1 fruit fly cellular context compared by ENCODE assay signal in genomic region chr3L:12523941-12524340, dm6.
TF ChIP-seq lines count a peak whose summit lies in the region.

Gene ver, plus strand, starts transcription at chr3L:12523987.
Gene Gcn5, minus strand, starts transcription at chr3L:12524014.

TF ChIP-seq in whole organism, embryonic, 481 proteins besides CTCF, POLR2A, EP300 and RAD21 (continued from another document and continues in another):
- TF ChIP-seq CG12942 (GFP tag; optimal IDR thresholded peaks at IDR 0.05; lab: Kevin White, UChicago) (peak; percentile 86), kni (GFP tag; optimal IDR thresholded peaks at IDR 0.05; lab: Kevin White, UChicago) (no peak), CG2712 (tag; optimal IDR thresholded peaks at IDR 0.05; lab: Kevin White, UChicago) (peak; percentile 92), Awh (GFP tag; IDR thresholded peaks at IDR 0.05; lab: Robert Waterston, UW) (peak; percentile 93), CG6175 (GFP tag; IDR thresholded peaks at IDR 0.05; lab: Robert Waterston, UW) (peak; percentile 78), CG10654 (GFP tag; optimal IDR thresholded peaks at IDR 0.05; lab: Kevin White, UChicago) (peak; percentile 85), ATbp (GFP tag; optimal IDR thresholded peaks at IDR 0.05; lab: Kevin White, UChicago) (peak; percentile 85), bbx (GFP tag; IDR thresholded peaks at IDR 0.05; lab: Robert Waterston, UW; ENCODE audit: partially characterized antibody) (0 out of 2 replicates have a peak, but pooled peaks have one; percentile 13), hbn (GFP tag; IDR thresholded peaks at IDR 0.05; lab: Robert Waterston, UW; ENCODE audit: partially characterized antibody) (no peak), zfh2 (GFP tag; optimal IDR thresholded peaks at IDR 0.05; lab: Kevin White, UChicago) (peak; percentile 93), cato (GFP tag; optimal IDR thresholded peaks at IDR 0.05; lab: Kevin White, UChicago; ENCODE audit: borderline replicate concordance) (peak; percentile 84), lab (GFP tag; optimal IDR thresholded peaks at IDR 0.05; lab: Kevin White, UChicago) (peak; percentile 96), dpn (GFP tag; optimal IDR thresholded peaks at IDR 0.05; lab: Kevin White, UChicago) (peak; percentile 85 to 90), cg (GFP tag; optimal IDR thresholded peaks at IDR 0.05; lab: Kevin White, UChicago) (no peak), onecut (GFP tag; IDR thresholded peaks at IDR 0.05; lab: Robert Waterston, UW) (peak; percentile 84), Hey (tag; optimal IDR thresholded peaks at IDR 0.05; lab: Kevin White, UChicago) (peak; percentile 33), ac (GFP tag; optimal IDR thresholded peaks at IDR 0.05; lab: Kevin White, UChicago) (peak; percentile 20), Vsx1 (GFP tag; optimal IDR thresholded peaks at IDR 0.05; lab: Kevin White, UChicago) (no peak), CG5953 (GFP tag; IDR thresholded peaks at IDR 0.05; lab: Robert Waterston, UW) (peak; percentile 88), h (optimal IDR thresholded peaks at IDR 0.05; lab: Kevin White, UChicago) (no peak), en (GFP tag; optimal IDR thresholded peaks at IDR 0.05; lab: Kevin White, UChicago) (peak; percentile 7), B-H2 (GFP tag; optimal IDR thresholded peaks at IDR 0.05; lab: Kevin White, UChicago) (peak; percentile 86), p53 (GFP tag; optimal IDR thresholded peaks at IDR 0.05; lab: Kevin White, UChicago) (peak; percentile 27), CG33213 (GFP tag; optimal IDR thresholded peaks at IDR 0.05; lab: Kevin White, UChicago) (peak; percentile 68), CG13287 (GFP tag; IDR thresholded peaks at IDR 0.05; lab: Robert Waterston, UW; ENCODE audit: partially characterized antibody) (peak; percentile 44; the same call in 1 of the 2 replicates), CG13123 (GFP tag; optimal IDR thresholded peaks at IDR 0.05; lab: Kevin White, UChicago) (peak; percentile 70), lmd (GFP tag; IDR thresholded peaks at IDR 0.05; lab: Robert Waterston, UW) (peak; percentile 95), CG17612 (GFP tag; IDR thresholded peaks at IDR 0.05; lab: Robert Waterston, UW) (peak; percentile 81), bcd (GFP tag; optimal IDR thresholded peaks at IDR 0.05; lab: Kevin White, UChicago) (peak; percentile 92), ara (GFP tag; IDR thresholded peaks at IDR 0.05; lab: Robert Waterston, UW) (peak; percentile 89), CG7271 (tag; optimal IDR thresholded peaks at IDR 0.05; lab: Kevin White, UChicago) (peak; percentile 70), CG7556 (GFP tag; optimal IDR thresholded peaks at IDR 0.05; lab: Kevin White, UChicago) (peak; percentile 89), CHES-1-like (GFP tag; optimal IDR thresholded peaks at IDR 0.05; lab: Kevin White, UChicago) (peak; percentile 64), Optix (GFP tag; IDR thresholded peaks at IDR 0.05; lab: Robert Waterston, UW) (peak; percentile 87), CG18764 (GFP tag; optimal IDR thresholded peaks at IDR 0.05; lab: Kevin White, UChicago) (peak; percentile 78), CG33557 (GFP tag; optimal IDR thresholded peaks at IDR 0.05; lab: Kevin White, UChicago) (peak; percentile 77), dm (GFP tag; optimal IDR thresholded peaks at IDR 0.05; lab: Kevin White, UChicago) (peak; percentile 62), Max (GFP tag; optimal IDR thresholded peaks at IDR 0.05; lab: Kevin White, UChicago) (peak; percentile 90), maf-S (GFP tag; optimal IDR thresholded peaks at IDR 0.05; lab: Kevin White, UChicago) (peak; percentile 81), otp (GFP tag; IDR thresholded peaks at IDR 0.05; lab: Robert Waterston, UW) (peak; percentile 91), Bgb (GFP tag; IDR thresholded peaks at IDR 0.05; lab: Robert Waterston, UW; ENCODE audit: partially characterized antibody) (no peak), CG16863 (GFP tag; optimal IDR thresholded peaks at IDR 0.05; lab: Kevin White, UChicago) (peak; percentile 79), CG10543 (GFP tag; optimal IDR thresholded peaks at IDR 0.05; lab: Kevin White, UChicago) (peak; percentile 81), Dad (GFP tag; optimal IDR thresholded peaks at IDR 0.05; lab: Kevin White, UChicago) (peak; percentile 81), NC2β (GFP tag; optimal IDR thresholded peaks at IDR 0.05; lab: Kevin White, UChicago) (peak; percentile 72), fd3F (GFP tag; optimal IDR thresholded peaks at IDR 0.05; lab: Kevin White, UChicago) (peak; percentile 92), hb (GFP tag; IDR thresholded peaks at IDR 0.05; lab: Robert Waterston, UW; ENCODE audit: partially characterized antibody) (no peak), gcm2 (GFP tag; optimal IDR thresholded peaks at IDR 0.05; lab: Kevin White, UChicago) (peak; percentile 59), Dref (GFP tag; IDR thresholded peaks at IDR 0.05; lab: Robert Waterston, UW) (peak; percentile 26; the same call in 1 of the 2 replicates), CG4617 (GFP tag; optimal IDR thresholded peaks at IDR 0.05; lab: Kevin White, UChicago; ENCODE audit: borderline replicate concordance) (peak; percentile 74), CG6254 (GFP tag; optimal IDR thresholded peaks at IDR 0.05; lab: Kevin White, UChicago) (peak; percentile 83), pros (GFP tag; optimal IDR thresholded peaks at IDR 0.05; lab: Kevin White, UChicago) (no peak), Dip3 (GFP tag; optimal IDR thresholded peaks at IDR 0.05; lab: Kevin White, UChicago) (peak; percentile 89), gsb (GFP tag; IDR thresholded peaks at IDR 0.05; lab: Robert Waterston, UW) (peak; percentile 88), ssp (GFP tag; IDR thresholded peaks at IDR 0.05; lab: Robert Waterston, UW) (peak; percentile 86), danr (GFP tag; IDR thresholded peaks at IDR 0.05; lab: Robert Waterston, UW) (peak; percentile 86), CG17186 (GFP tag; optimal IDR thresholded peaks at IDR 0.05; lab: Kevin White, UChicago) (peak; percentile 78), croc (GFP tag; conservative IDR thresholded peaks at IDR 0.05; lab: Robert Waterston, UW) (peak; percentile 70), CG2875 (GFP tag; optimal IDR thresholded peaks at IDR 0.05; lab: Kevin White, UChicago) (peak; percentile 79), vfl (GFP tag; optimal IDR thresholded peaks at IDR 0.05; lab: Kevin White, UChicago) (peak; percentile 82), Drgx (GFP tag; IDR thresholded peaks at IDR 0.05; lab: Robert Waterston, UW) (peak; percentile 96), CG4282 (GFP tag; optimal IDR thresholded peaks at IDR 0.05; lab: Kevin White, UChicago) (peak; percentile 10), CG11456 (GFP tag; IDR thresholded peaks at IDR 0.05; lab: Robert Waterston, UW) (peak; percentile 93), CG1832 (GFP tag; optimal IDR thresholded peaks at IDR 0.05; lab: Kevin White, UChicago) (no peak), CG14050 (GFP tag; IDR thresholded peaks at IDR 0.05; lab: Robert Waterston, UW) (peak; percentile 93), CG4730 (GFP tag; IDR thresholded peaks at IDR 0.05; lab: Robert Waterston, UW) (peak; percentile 91), CG2129 (GFP tag; IDR thresholded peaks at IDR 0.05; lab: Robert Waterston, UW; ENCODE audit: partially characterized antibody) (no peak), crp (GFP tag; optimal IDR thresholded peaks at IDR 0.05; lab: Kevin White, UChicago) (peak in 1 of 2 experiments; percentile 65), Kr (GFP tag; optimal IDR thresholded peaks at IDR 0.05; lab: Kevin White, UChicago) (no peak), CG32767 (GFP tag; IDR thresholded peaks at IDR 0.05; lab: Robert Waterston, UW) (peak; percentile 90), pum (GFP tag; optimal IDR thresholded peaks at IDR 0.05; lab: Kevin White, UChicago) (peak; percentile 85), YL-1 (GFP tag; optimal IDR thresholded peaks at IDR 0.05; lab: Kevin White, UChicago) (peak; percentile 97), Sin3A (optimal IDR thresholded peaks at IDR 0.05; lab: Kevin White, UChicago) (peak; percentile 31), pnt (GFP tag; optimal IDR thresholded peaks at IDR 0.05; lab: Kevin White, UChicago) (peak; percentile 77), CG18476 (GFP tag; optimal IDR thresholded peaks at IDR 0.05; lab: Kevin White, UChicago) (peak; percentile 92), da (GFP tag; optimal IDR thresholded peaks at IDR 0.05; lab: Kevin White, UChicago) (peak; percentile 11), CG6765 (GFP tag; optimal IDR thresholded peaks at IDR 0.05; lab: Kevin White, UChicago) (peak; percentile 74), bigmax (GFP tag; optimal IDR thresholded peaks at IDR 0.05; lab: Kevin White, UChicago) (peak; percentile 71), exex (tag; optimal IDR thresholded peaks at IDR 0.05; lab: Kevin White, UChicago) (peak; percentile 73), CG6854 (GFP tag; optimal IDR thresholded peaks at IDR 0.05; lab: Kevin White, UChicago) (peak; percentile 76), CG10431 (GFP tag; optimal IDR thresholded peaks at IDR 0.05; lab: Kevin White, UChicago) (peak; percentile 62), Dll (GFP tag; IDR thresholded peaks at IDR 0.05; lab: Robert Waterston, UW; ENCODE audit: partially characterized antibody) (no peak), tna (GFP tag; IDR thresholded peaks at IDR 0.05; lab: Robert Waterston, UW; ENCODE audit: partially characterized antibody) (no peak), pfk (GFP tag; optimal IDR thresholded peaks at IDR 0.05; lab: Kevin White, UChicago) (peak; percentile 28), CG12744 (GFP tag; optimal IDR thresholded peaks at IDR 0.05; lab: Kevin White, UChicago) (peak; percentile 82), jigr1 (GFP tag; IDR thresholded peaks at IDR 0.05; lab: Robert Waterston, UW) (peak; percentile 86), CG12219 (GFP tag; optimal IDR thresholded peaks at IDR 0.05; lab: Kevin White, UChicago) (peak; percentile 83), fd64A (GFP tag; optimal IDR thresholded peaks at IDR 0.05; lab: Kevin White, UChicago) (peak; percentile 25), cwo (GFP tag; optimal IDR thresholded peaks at IDR 0.05; lab: Kevin White, UChicago) (peak; percentile 87), CG9437 (GFP tag; optimal IDR thresholded peaks at IDR 0.05; lab: Kevin White, UChicago) (peak; percentile 86), HLH54F (GFP tag; optimal IDR thresholded peaks at IDR 0.05; lab: Kevin White, UChicago) (peak; percentile 89), H2.0 (GFP tag; IDR thresholded peaks at IDR 0.05; lab: Robert Waterston, UW) (peak; percentile 93), nerfin-2 (GFP tag; IDR thresholded peaks at IDR 0.05; lab: Robert Waterston, UW; ENCODE audit: partially characterized antibody) (no peak), CG9727 (GFP tag; optimal IDR thresholded peaks at IDR 0.05; lab: Kevin White, UChicago) (peak; percentile 94), Six4 (GFP tag; optimal IDR thresholded peaks at IDR 0.05; lab: Kevin White, UChicago) (peak; percentile 81), fd96Cb (tag; optimal IDR thresholded peaks at IDR 0.05; lab: Kevin White, UChicago) (peak; percentile 91), Ets97D (GFP tag; optimal IDR thresholded peaks at IDR 0.05; lab: Kevin White, UChicago) (peak; percentile 85), zen (tag; optimal IDR thresholded peaks at IDR 0.05; lab: Kevin White, UChicago) (peak; percentile 89), lbe (GFP tag; optimal IDR thresholded peaks at IDR 0.05; lab: Kevin White, UChicago) (peak; percentile 99), ab (GFP tag; optimal IDR thresholded peaks at IDR 0.05; lab: Kevin White, UChicago) (peak; percentile 44), Nf-YB (GFP tag; optimal IDR thresholded peaks at IDR 0.05; lab: Kevin White, UChicago) (peak; percentile 78), tup (GFP tag; optimal IDR thresholded peaks at IDR 0.05; lab: Kevin White, UChicago) (peak; percentile 81), klu (GFP tag; IDR thresholded peaks at IDR 0.05; lab: Robert Waterston, UW) (peak; percentile 89), pita (GFP tag; optimal IDR thresholded peaks at IDR 0.05; lab: Kevin White, UChicago) (no peak), prd (optimal IDR thresholded peaks at IDR 0.05; lab: Kevin White, UChicago) (no peak), prd (GFP tag; IDR thresholded peaks at IDR 0.05; lab: Robert Waterston, UW) (peak; percentile 97), CG9876 (GFP tag; optimal IDR thresholded peaks at IDR 0.05; lab: Kevin White, UChicago) (peak; percentile 45), jumu (GFP tag; optimal IDR thresholded peaks at IDR 0.05; lab: Kevin White, UChicago) (peak; percentile 78), PHDP (tag; optimal IDR thresholded peaks at IDR 0.05; lab: Kevin White, UChicago) (peak; percentile 94), slou (GFP tag; optimal IDR thresholded peaks at IDR 0.05; lab: Kevin White, UChicago) (peak; percentile 84), Jarid2 (GFP tag; optimal IDR thresholded peaks at IDR 0.05; lab: Kevin White, UChicago) (peak; percentile 61), eve (GFP tag; optimal IDR thresholded peaks at IDR 0.05; lab: Kevin White, UChicago) (no peak), CG11695 (GFP tag; IDR thresholded peaks at IDR 0.05; lab: Robert Waterston, UW) (peak; percentile 92), CG17802 (tag; optimal IDR thresholded peaks at IDR 0.05; lab: Kevin White, UChicago) (peak; percentile 70), CG15514 (GFP tag; optimal IDR thresholded peaks at IDR 0.05; lab: Kevin White, UChicago) (peak; percentile 91), trh (GFP tag; optimal IDR thresholded peaks at IDR 0.05; lab: Kevin White, UChicago) (peak; percentile 77), CG15696 (tag; optimal IDR thresholded peaks at IDR 0.05; lab: Kevin White, UChicago) (peak; percentile 84), CG7745 (tag; optimal IDR thresholded peaks at IDR 0.05; lab: Kevin White, UChicago) (peak; percentile 66), shn (GFP tag; optimal IDR thresholded peaks at IDR 0.05; lab: Kevin White, UChicago) (peak; percentile 83), GATAe (GFP tag; conservative IDR thresholded peaks at IDR 0.05; lab: Robert Waterston, UW) (0 out of 2 replicates have a peak, but pooled peaks have one; percentile 60), eyg (GFP tag; optimal IDR thresholded peaks at IDR 0.05; lab: Kevin White, UChicago) (peak; percentile 73), NC2α (GFP tag; optimal IDR thresholded peaks at IDR 0.05; lab: Kevin White, UChicago) (peak; percentile 36), CG7928 (GFP tag; optimal IDR thresholded peaks at IDR 0.05; lab: Kevin White, UChicago) (peak; percentile 79), CG16815 (GFP tag; optimal IDR thresholded peaks at IDR 0.05; lab: Kevin White, UChicago) (peak; percentile 89), Rx (GFP tag; IDR thresholded peaks at IDR 0.05; lab: Robert Waterston, UW) (peak; percentile 94), CG10462 (GFP tag; optimal IDR thresholded peaks at IDR 0.05; lab: Kevin White, UChicago) (peak; percentile 82), sc (optimal IDR thresholded peaks at IDR 0.05; lab: Kevin White, UChicago) (no peak), sc (GFP tag; optimal IDR thresholded peaks at IDR 0.05; lab: Kevin White, UChicago) (peak; percentile 73), sens (GFP tag; lab: Kevin White, UChicago) (peak; percentile 97), z (GFP tag; IDR thresholded peaks at IDR 0.05; lab: Robert Waterston, UW) (peak; percentile 63; the same call in 1 of the 3 replicates)
